Worm (Caenorhabditis elegans) whole organism, young adult: ENCODE results near the gene C24H10.3.

Source experiments
- B0336.3 ChIP-seq: fragments of 200-800 bp; sonication (Bioruptor generic); IDR thresholded peaks from 2 replicates; pipeline ENCODE4 v1.3.6; 2022; ENCODE audit warnings: missing genetic modification characterization, missing compliant biosample characterization
- D2030.7 ChIP-seq: fragments of 200-800 bp; sonication (Bioruptor generic); IDR thresholded peaks from 2 replicates; pipeline ENCODE4 v1.3.6; 2022; ENCODE audit warnings: missing genetic modification reagents, missing genetic modification characterization, missing compliant biosample characterization
- F23B12.7 ChIP-seq: sonication (generic microtip); optimal IDR thresholded peaks from 2 replicates; lab custom pipeline; 2017; ENCODE audit warnings: missing genetic modification characterization, mild to moderate bottlenecking, missing compliant biosample characterization, antibody characterized with exemption, moderate library complexity; ENCODE audit not compliant: insufficient read depth
- F39B2.1 ChIP-seq: fragments of 200-800 bp; sonication (Bioruptor generic); IDR thresholded peaks from 2 replicates; pipeline ENCODE4 v1.3.6; 2022; ENCODE audit warnings: missing genetic modification reagents, missing genetic modification characterization, missing compliant biosample characterization
- F52B5.7 ChIP-seq: sonication (generic microtip); optimal IDR thresholded peaks from 2 replicates; lab custom pipeline; 2016; ENCODE audit warnings: mild to moderate bottlenecking, missing genetic modification characterization, missing compliant biosample characterization
- F57A8.1 ChIP-seq: fragments of 200-800 bp; sonication (Bioruptor generic); optimal IDR thresholded peaks from 2 replicates; lab custom pipeline; 2018; ENCODE audit warnings: mild to moderate bottlenecking, missing genetic modification characterization, moderate library complexity, missing compliant biosample characterization
- K11D2.4 ChIP-seq: fragments of 200-800 bp; sonication (Bioruptor generic); IDR thresholded peaks from 2 replicates; pipeline ENCODE4 v1.3.6; 2022; ENCODE audit warnings: missing genetic modification reagents, missing genetic modification characterization, missing compliant biosample characterization
- K12H6.12 ChIP-seq: fragments of 200-800 bp; sonication (Bioruptor generic); optimal IDR thresholded peaks from 2 replicates; lab custom pipeline; 2018; ENCODE audit warnings: mild to moderate bottlenecking, missing genetic modification characterization, missing compliant biosample characterization
- T07F8.4 ChIP-seq: sonication (generic microtip); optimal IDR thresholded peaks from 2 replicates; lab custom pipeline; 2016; ENCODE audit warnings: mild to moderate bottlenecking, missing genetic modification characterization, moderate library complexity, missing compliant biosample characterization
- Y53G8AR.9 ChIP-seq: fragments of 200-800 bp; sonication (Bioruptor generic); conservative IDR thresholded peaks from 2 replicates; pipeline ENCODE4 v1.3.6; 2022; ENCODE audit warnings: missing genetic modification reagents, missing genetic modification characterization, missing compliant biosample characterization
- Y67H2A.10 ChIP-seq: fragments of 200-800 bp; sonication (Bioruptor generic); conservative IDR thresholded peaks from 2 replicates; pipeline ENCODE4 v1.3.6; 2022; ENCODE audit warnings: missing genetic modification reagents, missing genetic modification characterization, missing compliant biosample characterization
- Y95B8A.8 ChIP-seq: fragments of 200-800 bp; sonication (Bioruptor generic); IDR thresholded peaks from 2 replicates; pipeline ENCODE4 v1.3.6; 2022; ENCODE audit warnings: missing genetic modification reagents, missing genetic modification characterization, missing compliant biosample characterization
- aptf-3 ChIP-seq: fragments of 200-800 bp; sonication (Bioruptor generic); IDR thresholded peaks from 2 replicates; pipeline ENCODE4 v1.3.6; 2022; ENCODE audit warnings: missing genetic modification characterization, missing compliant biosample characterization
- athp-1 ChIP-seq: sonication (generic microtip); optimal IDR thresholded peaks from 2 replicates; lab custom pipeline; 2017; ENCODE audit warnings: mild to moderate bottlenecking, missing genetic modification characterization, missing compliant biosample characterization
- attf-3 ChIP-seq: fragments of 200-800 bp; sonication (Bioruptor generic); conservative IDR thresholded peaks from 2 replicates; pipeline ENCODE4 v1.3.6; 2022; ENCODE audit warnings: missing genetic modification reagents, missing genetic modification characterization, missing compliant biosample characterization
- attf-5 ChIP-seq: fragments of 200-800 bp; sonication (Bioruptor generic); optimal IDR thresholded peaks from 2 replicates; lab custom pipeline; 2018; ENCODE audit warnings: mild to moderate bottlenecking, missing genetic modification characterization, missing compliant biosample characterization
- attf-6 ChIP-seq: fragments of 200-800 bp; sonication (Bioruptor generic); IDR thresholded peaks from 2 replicates; pipeline ENCODE4 v1.3.6; 2022; ENCODE audit warnings: missing genetic modification reagents, missing genetic modification characterization, missing compliant biosample characterization
- bed-1 ChIP-seq: fragments of 200-800 bp; sonication (Bioruptor generic); IDR thresholded peaks from 2 replicates; pipeline ENCODE4 v1.3.6; 2022; ENCODE audit warnings: missing genetic modification reagents, missing genetic modification characterization, missing compliant biosample characterization
- ccch-3 ChIP-seq: fragments of 200-800 bp; sonication (Bioruptor generic); optimal IDR thresholded peaks from 2 replicates; lab custom pipeline; 2018; ENCODE audit warnings: mild to moderate bottlenecking, missing genetic modification characterization, missing compliant biosample characterization
- efl-1 ChIP-seq: fragments of 150-350 bp; optimal IDR thresholded peaks from 2 replicates; lab custom pipeline; 2014; ENCODE audit warnings: missing biosample characterization, missing genetic modification reagents, missing genetic modification characterization
- ekl-4 ChIP-seq: fragments of 200-800 bp; sonication (Bioruptor generic); IDR thresholded peaks from 2 replicates; pipeline ENCODE4 v1.3.6; 2022; ENCODE audit warnings: missing genetic modification reagents, missing genetic modification characterization, missing compliant biosample characterization
- fkh-3 ChIP-seq: sonication (generic microtip); optimal IDR thresholded peaks from 2 replicates; lab custom pipeline; 2016; ENCODE audit warnings: mild to moderate bottlenecking, missing genetic modification characterization, missing compliant biosample characterization
- gei-17 ChIP-seq: fragments of 200-800 bp; sonication (Bioruptor generic); optimal IDR thresholded peaks from 2 replicates; lab custom pipeline; 2018; ENCODE audit warnings: mild to moderate bottlenecking, missing genetic modification characterization, missing compliant biosample characterization
- hlh-12 ChIP-seq: sonication (generic microtip); optimal IDR thresholded peaks from 2 replicates; lab custom pipeline; 2016; ENCODE audit warnings: missing genetic modification characterization, missing compliant biosample characterization
- hlh-26 ChIP-seq: fragments of 200-800 bp; sonication (Bioruptor generic); conservative IDR thresholded peaks from 2 replicates; pipeline ENCODE4 v1.3.6; 2022; ENCODE audit warnings: missing genetic modification reagents, missing genetic modification characterization, missing compliant biosample characterization
- hmg-1.2 ChIP-seq: fragments of 200-800 bp; sonication (Bioruptor generic); IDR thresholded peaks from 2 replicates; pipeline ENCODE4 v1.3.6; 2022; ENCODE audit warnings: missing genetic modification reagents, missing genetic modification characterization, missing compliant biosample characterization
- hsf-1 ChIP-seq: fragments of 200-800 bp; sonication (Bioruptor generic); IDR thresholded peaks from 2 replicates; pipeline ENCODE4 v1.3.6; 2022; ENCODE audit warnings: missing genetic modification reagents, missing genetic modification characterization, missing compliant biosample characterization
- let-526 ChIP-seq: fragments of 200-800 bp; sonication (Bioruptor generic); IDR thresholded peaks from 2 replicates; pipeline ENCODE4 v1.3.6; 2022; ENCODE audit warnings: missing genetic modification reagents, missing genetic modification characterization, missing compliant biosample characterization
- let-607 ChIP-seq, 2 experiments: fragments of 200-800 bp in 1 of 2; sonication (Bioruptor generic) in 1 of 2; sonication (generic microtip) in 1 of 2; optimal IDR thresholded peaks; 2 replicates each; lab custom pipeline; 2016 to 2018; ENCODE audit warnings: mild to moderate bottlenecking in 2 of 2, missing compliant biosample characterization in 2 of 2, missing genetic modification characterization in 2 of 2, moderate library complexity in 2 of 2, missing genotype in 1 of 2
- lir-1 ChIP-seq: fragments of 200-800 bp; sonication (Bioruptor generic); conservative IDR thresholded peaks from 2 replicates; pipeline ENCODE4 v1.3.6; 2022; ENCODE audit warnings: missing genetic modification reagents, missing genetic modification characterization, missing compliant biosample characterization
- lsl-1 ChIP-seq: fragments of 200-800 bp; sonication (Bioruptor generic); optimal IDR thresholded peaks from 2 replicates; lab custom pipeline; 2018; ENCODE audit warnings: mild to moderate bottlenecking, missing genetic modification characterization, moderate library complexity, missing compliant biosample characterization
- lsy-27 ChIP-seq: sonication (generic microtip); optimal IDR thresholded peaks from 2 replicates; lab custom pipeline; 2017; ENCODE audit warnings: missing genetic modification characterization, mild to moderate bottlenecking, missing compliant biosample characterization, antibody characterized with exemption, missing genotype, borderline replicate concordance; ENCODE audit not compliant: insufficient read depth
- madf-6 ChIP-seq: fragments of 200-800 bp; sonication (Bioruptor generic); IDR thresholded peaks from 2 replicates; pipeline ENCODE4 v1.3.6; 2022; ENCODE audit warnings: missing genetic modification reagents, missing genetic modification characterization, missing compliant biosample characterization
- mel-28 ChIP-seq: sonication (generic microtip); optimal IDR thresholded peaks from 2 replicates; lab custom pipeline; 2016; ENCODE audit warnings: borderline replicate concordance, mild to moderate bottlenecking, missing genetic modification characterization, missing compliant biosample characterization
- mxl-1 ChIP-seq: sonication (generic microtip); optimal IDR thresholded peaks from 2 replicates; lab custom pipeline; 2016; ENCODE audit warnings: missing genetic modification characterization, missing compliant biosample characterization
- nfya-2 ChIP-seq: fragments of 200-800 bp; sonication (Bioruptor generic); IDR thresholded peaks from 2 replicates; pipeline ENCODE4 v1.3.6; 2022; ENCODE audit warnings: missing genetic modification reagents, missing genetic modification characterization, missing compliant biosample characterization
- nfyb-1 ChIP-seq: fragments of 200-800 bp; sonication (Bioruptor generic); IDR thresholded peaks from 2 replicates; pipeline ENCODE4 v1.3.6; 2022; ENCODE audit warnings: missing genetic modification reagents, missing genetic modification characterization, missing compliant biosample characterization
- nhr-179 ChIP-seq: sonication (generic microtip); optimal IDR thresholded peaks from 2 replicates; lab custom pipeline; 2016; ENCODE audit warnings: mild to moderate bottlenecking, missing genetic modification characterization, missing compliant biosample characterization
- nhr-80 ChIP-seq: sonication (generic microtip); optimal IDR thresholded peaks from 2 replicates; lab custom pipeline; 2016; ENCODE audit warnings: missing genetic modification characterization, missing compliant biosample characterization
- nhr-90 ChIP-seq: sonication (generic microtip); optimal IDR thresholded peaks from 2 replicates; lab custom pipeline; 2016; ENCODE audit warnings: missing genotype, mild to moderate bottlenecking, missing genetic modification characterization, missing compliant biosample characterization
- rec-8 ChIP-seq, 2 experiments: sonication (generic microtip); optimal IDR thresholded peaks; 2 replicates each; lab custom pipeline; 2016; ENCODE audit warnings: mild to moderate bottlenecking in 2 of 2, missing genetic modification characterization in 2 of 2, missing genetic modification reagents in 2 of 2, missing genotype in 2 of 2, missing biosample characterization in 1 of 2, missing compliant biosample characterization in 1 of 2, moderate library complexity in 1 of 2
- snpc-1.3 ChIP-seq: sonication (generic microtip); optimal IDR thresholded peaks from 2 replicates; lab custom pipeline; 2017; ENCODE audit warnings: missing genetic modification characterization, mild to moderate bottlenecking, missing compliant biosample characterization, antibody characterized with exemption, moderate library complexity, missing genotype, missing genetic modification reagents; ENCODE audit not compliant: insufficient read depth
- snpc-3.4 ChIP-seq: sonication (generic microtip); optimal IDR thresholded peaks from 2 replicates; lab custom pipeline; 2017; ENCODE audit warnings: missing genetic modification characterization, mild to moderate bottlenecking, missing compliant biosample characterization, antibody characterized with exemption, moderate library complexity, missing genotype, missing genetic modification reagents
- sptf-2 ChIP-seq: fragments of 200-800 bp; sonication (Bioruptor generic); optimal IDR thresholded peaks from 2 replicates; lab custom pipeline; 2018; ENCODE audit warnings: mild to moderate bottlenecking, missing genetic modification characterization, missing compliant biosample characterization
- tlf-1 ChIP-seq: fragments of 200-800 bp; sonication (Bioruptor generic); optimal IDR thresholded peaks from 2 replicates; lab custom pipeline; 2018; ENCODE audit warnings: mild to moderate bottlenecking, missing genetic modification characterization, missing compliant biosample characterization
- unc-62 ChIP-seq: fragments of 150-350 bp; optimal IDR thresholded peaks from 2 replicates; lab custom pipeline; 2014; ENCODE audit warnings: missing biosample characterization, missing genetic modification reagents, missing genetic modification characterization
- xnd-1 ChIP-seq: sonication (generic microtip); optimal IDR thresholded peaks from 2 replicates; lab custom pipeline; 2016; ENCODE audit warnings: missing genotype, missing genetic modification reagents, missing genetic modification characterization, missing compliant biosample characterization

The C24H10.3 gene

ce11 chrX:5106187-5106694, 45.4 kb downstream of the C24H10.3 start (continued):
- TF ChIP-seq lsl-1 (no peak), nhr-179 (tag; lab: Kevin White, UChicago) (no peak), mel-28 (tag; lab: Kevin White, UChicago) (peak; percentile 29), lir-1 (GFP tag; lab: Robert Waterston, UW) (no peak; the same call in 1 of the 2 replicates), aptf-3 (GFP tag; lab: Robert Waterston, UW) (0 out of 2 replicates have a peak, but pooled peaks have one; percentile 45), unc-62 (GFP tag; lab: Kevin White, UChicago) (no peak), K12H6.12 (tag; lab: Kevin White, UChicago) (no peak), nhr-80 (tag; lab: Kevin White, UChicago) (peak; percentile 41), madf-6 (peak; percentile 19; the same call in 1 of the 2 replicates), T07F8.4 (tag; lab: Kevin White, UChicago) (no peak), F23B12.7 (tag; lab: Kevin White, UChicago) (no peak), ccch-3 (GFP tag; lab: Kevin White, UChicago) (no peak), nfyb-1 (GFP tag; lab: Robert Waterston, UW) (peak; percentile 80; the same call in 1 of the 2 replicates), let-526 (no peak), attf-3 (no peak), ekl-4 (peak; percentile 69), attf-5 (no peak), lsy-27 (tag; lab: Kevin White, UChicago) (no peak), attf-6 (GFP tag; lab: Robert Waterston, UW) (no peak), Y53G8AR.9 (peak; percentile 95), hmg-1.2 (GFP tag; lab: Robert Waterston, UW) (peak; percentile 40; the same call in 1 of the 2 replicates), sptf-2 (no peak), Y95B8A.8 (GFP tag; lab: Robert Waterston, UW) (0 out of 2 replicates have a peak, but pooled peaks have one; percentile 6), tlf-1 (GFP tag; lab: Kevin White, UChicago) (no peak), snpc-1.3 (tag; lab: Kevin White, UChicago) (no peak), nhr-90 (peak; percentile 31), K11D2.4 (GFP tag; lab: Robert Waterston, UW) (no peak), athp-1 (tag; lab: Kevin White, UChicago) (no peak), F57A8.1 (GFP tag; lab: Kevin White, UChicago) (no peak), F52B5.7 (tag; lab: Kevin White, UChicago) (no peak), Y67H2A.10 (GFP tag; lab: Robert Waterston, UW) (no peak), bed-1 (GFP tag; lab: Robert Waterston, UW) (no peak), F39B2.1 (GFP tag; lab: Robert Waterston, UW) (no peak), nfya-2 (GFP tag; lab: Robert Waterston, UW) (0 out of 2 replicates have a peak, but pooled peaks have one; percentile 70), snpc-3.4 (tag; lab: Kevin White, UChicago) (no peak), xnd-1 (tag; lab: Kevin White, UChicago) (no peak), hsf-1 (GFP tag; lab: Robert Waterston, UW) (no peak; the same call in 1 of the 2 replicates), B0336.3 (GFP tag; lab: Robert Waterston, UW) (peak; percentile 83), gei-17 (GFP tag; lab: Kevin White, UChicago) (peak; percentile 87), hlh-12 (tag; lab: Kevin White, UChicago) (no peak), hlh-26 (GFP tag; lab: Robert Waterston, UW) (no peak), fkh-3 (peak; percentile 65), efl-1 (no peak), mxl-1 (no peak), rec-8 (tag; optimal IDR thresholded peaks at IDR 0.05; lab: Kevin White, UChicago) (no peak), D2030.7 (GFP tag; lab: Robert Waterston, UW) (no peak), let-607 (tag; optimal IDR thresholded peaks at IDR 0.05; lab: Kevin White, UChicago) (peak in 1 of 2 experiments; percentile 49)
